Worm (Caenorhabditis elegans) whole organism, L1 larva: Measurements from ENCODE around the gene H10E21.5.

Experiments
- nhr-90 ChIP-seq: sonication (generic microtip); optimal IDR thresholded peaks from 2 replicates; lab custom pipeline; 2016; ENCODE audit warnings: mild to moderate bottlenecking, missing genetic modification characterization, missing compliant biosample characterization; ENCODE audit not compliant: poor library complexity
- unc-62 ChIP-seq: fragments of 150-350 bp; optimal IDR thresholded peaks from 2 replicates; lab custom pipeline; 2014; ENCODE audit warnings: missing biosample characterization, missing genetic modification reagents, missing genetic modification characterization

ce11 chrIII:40580-41113 lies 16.9 kb upstream of the H10E21.5 start, which contains the start of gene col-88:
- TF ChIP-seq unc-62 (GFP tag; lab: Kevin White, UChicago) (no peak), nhr-90 (tag; lab: Kevin White, UChicago) (no peak)
